Fruit fly (Drosophila melanogaster) whole organism, embryonic: ENCODE measurements around the gene CG32679.

ENCODE experiments used
- Antp ChIP-seq: fragments of 200-800 bp; sonication (Bioruptor generic); optimal IDR thresholded peaks from 3 replicates; lab custom pipeline; 2016; ENCODE audit warnings: missing biosample characterization, missing genetic modification characterization
- Bgb ChIP-seq: fragments of 200-800 bp; sonication (Bioruptor generic); IDR thresholded peaks from 2 replicates; pipeline ENCODE4 v1.3.6; 2022; ENCODE audit warnings: missing biosample characterization, missing genetic modification characterization; ENCODE audit not compliant: partially characterized antibody
- CG10267 ChIP-seq: fragments of 200-800 bp; sonication (Bioruptor generic); optimal IDR thresholded peaks from 2 replicates; lab custom pipeline; 2018; ENCODE audit warnings: missing biosample characterization, mild to moderate bottlenecking, missing genetic modification characterization, moderate library complexity
- CG15011 ChIP-seq: fragments of 200-800 bp; sonication (Bioruptor generic); optimal IDR thresholded peaks from 3 replicates; lab custom pipeline; 2018; ENCODE audit warnings: missing biosample characterization, mild to moderate bottlenecking, missing genetic modification characterization
- CG15269 ChIP-seq: fragments of 200-800 bp; sonication (Bioruptor generic); optimal IDR thresholded peaks from 2 replicates; lab custom pipeline; 2018; ENCODE audit warnings: missing biosample characterization, mild to moderate bottlenecking, missing genetic modification characterization, moderate library complexity
- CG15479 ChIP-seq: fragments of 200-800 bp; sonication (Bioruptor generic); optimal IDR thresholded peaks from 3 replicates; lab custom pipeline; 2019; ENCODE audit warnings: missing biosample characterization, mild to moderate bottlenecking, missing genetic modification characterization, moderate library complexity
- CG17802 ChIP-seq: fragments of 200-800 bp; sonication (Bioruptor generic); optimal IDR thresholded peaks from 2 replicates; lab custom pipeline; 2018; ENCODE audit warnings: missing biosample characterization, mild to moderate bottlenecking, missing genetic modification characterization, moderate library complexity
- CG18262 ChIP-seq: fragments of 200-800 bp; optimal IDR thresholded peaks from 3 replicates; lab custom pipeline; 2019; ENCODE audit warnings: missing biosample characterization, mild to moderate bottlenecking, missing genetic modification characterization, moderate library complexity
- CG18764 ChIP-seq: fragments of 200-800 bp; sonication (Bioruptor generic); optimal IDR thresholded peaks from 3 replicates; lab custom pipeline; 2016; ENCODE audit warnings: missing biosample characterization, missing genetic modification characterization
- CG2678 ChIP-seq: fragments of 200-800 bp; sonication (Bioruptor generic); optimal IDR thresholded peaks from 3 replicates; lab custom pipeline; 2019; ENCODE audit warnings: missing biosample characterization, mild to moderate bottlenecking, missing genetic modification characterization, moderate library complexity
- CG34376 ChIP-seq: fragments of 200-800 bp; sonication (Bioruptor generic); optimal IDR thresholded peaks from 2 replicates; lab custom pipeline; 2018; ENCODE audit warnings: missing biosample characterization, mild to moderate bottlenecking, missing genetic modification characterization
- CG4404 ChIP-seq: fragments of 200-800 bp; sonication (Bioruptor generic); IDR thresholded peaks from 2 replicates; pipeline ENCODE4 v1.3.6; 2022; ENCODE audit warnings: missing biosample characterization, missing genetic modification characterization
- CG4730 ChIP-seq: fragments of 200-800 bp; sonication (Bioruptor generic); IDR thresholded peaks from 2 replicates; pipeline ENCODE4 v1.3.6; 2022; ENCODE audit warnings: missing biosample characterization, missing genetic modification characterization
- CG6813 ChIP-seq: fragments of 200-800 bp; sonication (Bioruptor generic); optimal IDR thresholded peaks from 2 replicates; lab custom pipeline; 2017; ENCODE audit warnings: missing biosample characterization, missing genetic modification characterization, mild to moderate bottlenecking, moderate library complexity, missing genetic modification reagents
- CG8478 ChIP-seq: fragments of >200 bp; optimal IDR thresholded peaks from 2 replicates; lab custom pipeline; 2018
- CG9727 ChIP-seq: fragments of 200-800 bp; sonication (Bioruptor generic); optimal IDR thresholded peaks from 3 replicates; lab custom pipeline; 2017; ENCODE audit warnings: missing biosample characterization, mild to moderate bottlenecking, missing genetic modification characterization
- CrebB ChIP-seq: fragments of 200-800 bp; sonication (Bioruptor generic); optimal IDR thresholded peaks from 3 replicates; lab custom pipeline; 2018; ENCODE audit warnings: missing biosample characterization, mild to moderate bottlenecking, missing genetic modification characterization
- Doc3 ChIP-seq: fragments of 200-800 bp; sonication (Bioruptor generic); IDR thresholded peaks from 3 replicates; pipeline ENCODE4 v1.3.6; 2022; ENCODE audit warnings: missing biosample characterization, missing genetic modification characterization; ENCODE audit not compliant: partially characterized antibody
- GATAe ChIP-seq: fragments of 200-800 bp; sonication (Bioruptor generic); conservative IDR thresholded peaks from 2 replicates; pipeline ENCODE4 v1.3.6; 2022; ENCODE audit warnings: missing biosample characterization, missing genetic modification characterization
- Mad ChIP-seq: fragments of 200-800 bp; sonication (Bioruptor generic); optimal IDR thresholded peaks from 2 replicates; lab custom pipeline; 2016; ENCODE audit warnings: missing biosample characterization, missing genetic modification characterization
- Myb ChIP-seq: fragments of 200-800 bp; sonication (Bioruptor generic); optimal IDR thresholded peaks from 2 replicates; lab custom pipeline; 2016; ENCODE audit warnings: missing biosample characterization, missing genetic modification characterization
- Side ChIP-seq: fragments of 200-800 bp; sonication (Bioruptor generic); optimal IDR thresholded peaks from 2 replicates; lab custom pipeline; 2016; ENCODE audit warnings: missing biosample characterization, missing genetic modification characterization
- Sry-δ ChIP-seq: fragments of 200-800 bp; sonication (Bioruptor generic); optimal IDR thresholded peaks from 2 replicates; lab custom pipeline; 2016; ENCODE audit warnings: missing biosample characterization, missing genetic modification characterization
- Xbp1 ChIP-seq: fragments of 200-800 bp; sonication (Bioruptor generic); optimal IDR thresholded peaks from 3 replicates; lab custom pipeline; 2016; ENCODE audit warnings: missing biosample characterization, mild to moderate bottlenecking, missing genetic modification characterization
- ac ChIP-seq: fragments of 200-800 bp; sonication (Bioruptor generic); optimal IDR thresholded peaks from 3 replicates; lab custom pipeline; 2017; ENCODE audit warnings: missing biosample characterization, mild to moderate bottlenecking, missing genetic modification characterization
- bbx ChIP-seq: fragments of 200-800 bp; sonication (Bioruptor generic); IDR thresholded peaks from 2 replicates; pipeline ENCODE4 v1.3.6; 2022; ENCODE audit warnings: missing biosample characterization, missing genetic modification characterization; ENCODE audit not compliant: partially characterized antibody
- br ChIP-seq: fragments of >200 bp; optimal IDR thresholded peaks from 2 replicates; lab custom pipeline; 2017
- caup ChIP-seq: fragments of 200-800 bp; sonication (Bioruptor generic); optimal IDR thresholded peaks from 3 replicates; lab custom pipeline; 2017; ENCODE audit warnings: missing biosample characterization, mild to moderate bottlenecking, missing genetic modification characterization, moderate library complexity; ENCODE audit not compliant: severe bottlenecking
- chinmo ChIP-seq: fragments of 200-800 bp; sonication (Bioruptor generic); IDR thresholded peaks from 4 replicates; pipeline ENCODE4 v1.3.6; 2022; ENCODE audit warnings: missing biosample characterization, missing genetic modification characterization; ENCODE audit not compliant: partially characterized antibody
- ci ChIP-seq: fragments of 200-800 bp; sonication (Bioruptor generic); IDR thresholded peaks from 3 replicates; pipeline ENCODE4 v1.3.6; 2022; ENCODE audit warnings: missing biosample characterization, missing genetic modification characterization
- exex ChIP-seq: fragments of 200-800 bp; sonication (Bioruptor generic); optimal IDR thresholded peaks from 4 replicates; lab custom pipeline; 2018; ENCODE audit warnings: missing biosample characterization, mild to moderate bottlenecking, missing genetic modification characterization, moderate library complexity
- fru ChIP-seq: fragments of >200 bp; optimal IDR thresholded peaks from 2 replicates; lab custom pipeline; 2017
- klu ChIP-seq: fragments of 200-800 bp; sonication (Bioruptor generic); IDR thresholded peaks from 2 replicates; pipeline ENCODE4 v1.3.6; 2022; ENCODE audit warnings: missing biosample characterization, missing genetic modification characterization
- lmd ChIP-seq: fragments of 200-800 bp; sonication (Bioruptor generic); IDR thresholded peaks from 2 replicates; pipeline ENCODE4 v1.3.6; 2022; ENCODE audit warnings: missing biosample characterization, missing genetic modification characterization
- lola ChIP-seq, 3 experiments: fragments of >200 bp in 2 of 3; fragments of 200-800 bp in 1 of 3; sonication (Bioruptor generic) in 1 of 3; optimal IDR thresholded peaks; 2 replicates each; lab custom pipeline; 2017 to 2019; ENCODE audit warnings: missing biosample characterization in 3 of 3, missing genetic modification characterization in 3 of 3, mild to moderate bottlenecking in 1 of 3, moderate library complexity in 1 of 3
- nau ChIP-seq: fragments of 200-800 bp; sonication (Bioruptor generic); optimal IDR thresholded peaks from 3 replicates; lab custom pipeline; 2017; ENCODE audit warnings: missing biosample characterization, mild to moderate bottlenecking, missing genetic modification characterization, missing genetic modification reagents
- nerfin-2 ChIP-seq: fragments of 200-800 bp; sonication (Bioruptor generic); IDR thresholded peaks from 2 replicates; pipeline ENCODE4 v1.3.6; 2022; ENCODE audit warnings: missing biosample characterization, missing genetic modification characterization; ENCODE audit not compliant: partially characterized antibody
- nom ChIP-seq: fragments of 200-800 bp; sonication (Bioruptor generic); optimal IDR thresholded peaks from 2 replicates; lab custom pipeline; 2017; ENCODE audit warnings: missing biosample characterization, missing genetic modification characterization, mild to moderate bottlenecking, moderate library complexity, missing genetic modification reagents
- odd ChIP-seq: fragments of 200-800 bp; sonication (Bioruptor generic); optimal IDR thresholded peaks from 2 replicates; lab custom pipeline; 2017; ENCODE audit warnings: missing biosample characterization, mild to moderate bottlenecking, missing genetic modification characterization
- pan ChIP-seq, 4 experiments: fragments of >200 bp in 3 of 4; fragments of 200-800 bp in 1 of 4; sonication (Bioruptor generic) in 1 of 4; optimal IDR thresholded peaks in 3 of 4; IDR thresholded peaks in 1 of 4; 2 replicates each; pipeline versions ENCODE4 v1.3.6 to Lab custom; 2017 to 2022; ENCODE audit warnings: missing biosample characterization in 2 of 4, missing genetic modification characterization in 2 of 4, mixed read lengths in 1 of 4
- pfk ChIP-seq: fragments of 200-800 bp; sonication (Bioruptor generic); optimal IDR thresholded peaks from 2 replicates; lab custom pipeline; 2018; ENCODE audit warnings: missing biosample characterization, mild to moderate bottlenecking, missing genetic modification characterization, moderate library complexity
- pho ChIP-seq: fragments of 200-800 bp; sonication (Bioruptor generic); optimal IDR thresholded peaks from 2 replicates; lab custom pipeline; 2016; ENCODE audit warnings: missing biosample characterization, missing genetic modification characterization
- phol ChIP-seq: fragments of 200-800 bp; sonication (Bioruptor generic); optimal IDR thresholded peaks from 3 replicates; lab custom pipeline; 2018; ENCODE audit warnings: missing biosample characterization, mild to moderate bottlenecking, missing genetic modification characterization, moderate library complexity
- sc ChIP-seq, 3 experiments: fragments of >200 bp in 2 of 3; fragments of 200-800 bp in 1 of 3; sonication (Bioruptor generic) in 1 of 3; optimal IDR thresholded peaks; 2 replicates in 2 of 3; 3 replicates in 1 of 3; lab custom pipeline; 2017; ENCODE audit warnings: mild to moderate bottlenecking in 1 of 3, missing biosample characterization in 1 of 3, missing genetic modification characterization in 1 of 3, missing genetic modification reagents in 1 of 3
- scrt ChIP-seq: fragments of 200-800 bp; sonication (Bioruptor generic); optimal IDR thresholded peaks from 2 replicates; lab custom pipeline; 2018; ENCODE audit warnings: missing biosample characterization, mild to moderate bottlenecking, missing genetic modification characterization, moderate library complexity
- slbo ChIP-seq: fragments of 200-800 bp; sonication (Bioruptor generic); IDR thresholded peaks from 2 replicates; pipeline ENCODE4 v1.3.6; 2022; ENCODE audit warnings: missing biosample characterization, missing genetic modification characterization
- slou ChIP-seq: fragments of 200-800 bp; sonication (Bioruptor generic); optimal IDR thresholded peaks from 3 replicates; lab custom pipeline; 2016; ENCODE audit warnings: missing biosample characterization, missing genetic modification characterization
- sr ChIP-seq: fragments of 200-800 bp; sonication (Bioruptor generic); IDR thresholded peaks from 3 replicates; pipeline ENCODE4 v1.3.6; 2022; ENCODE audit warnings: missing biosample characterization, missing genetic modification characterization
- toy ChIP-seq: fragments of 200-800 bp; sonication (Bioruptor generic); IDR thresholded peaks from 2 replicates; pipeline ENCODE4 v1.3.6; 2022; ENCODE audit warnings: missing biosample characterization, missing genetic modification characterization

Gene CG32679

DNA sequence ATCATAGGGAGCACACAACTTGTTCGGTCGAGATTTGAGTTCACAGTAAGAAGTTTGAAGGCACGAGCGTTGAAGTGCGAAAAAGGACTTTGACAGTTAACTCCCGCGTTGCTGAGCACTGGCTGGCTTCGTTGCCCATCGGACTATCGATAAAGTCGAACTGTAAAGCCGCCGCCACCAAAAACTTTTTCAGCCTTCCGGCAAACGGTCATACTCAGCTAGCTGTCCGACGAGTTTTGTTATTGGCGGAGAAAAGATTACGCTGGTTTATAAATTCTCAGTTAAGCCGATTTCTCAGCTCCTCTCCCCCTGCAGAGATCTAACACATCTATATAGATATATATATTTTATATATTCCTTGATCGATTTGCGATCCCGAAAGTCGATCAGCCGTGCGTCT, 18.5 kb upstream of the CG32679 start, which contains the start of the genes Psf3 and flw (continued):
- TF ChIP-seq ci (peak; percentile 41; the same call in 1 of the 3 replicates), slou (GFP tag; lab: Kevin White, UChicago) (no peak), nau (GFP tag; lab: Kevin White, UChicago) (no peak), Sry-δ (GFP tag; lab: Kevin White, UChicago) (peak; percentile 76), CG15011 (no peak), CG4404 (GFP tag; lab: Robert Waterston, UW) (no peak), CG34376 (GFP tag; lab: Kevin White, UChicago) (no peak), sr (0 out of 3 replicates have a peak, but pooled peaks have one; percentile 18), fru (lab: Kevin White, UChicago) (no peak), toy (GFP tag; lab: Robert Waterston, UW) (no peak), lola (GFP tag; optimal IDR thresholded peaks at IDR 0.05; lab: Kevin White, UChicago) (no peak), pho (GFP tag; lab: Kevin White, UChicago) (peak; percentile 20), exex (tag; lab: Kevin White, UChicago) (no peak), CG4730 (no peak), CG6813 (peak; percentile 22), Mad (GFP tag; lab: Kevin White, UChicago) (no peak), caup (GFP tag; lab: Kevin White, UChicago) (peak; percentile 37), CG8478 (lab: Kevin White, UChicago) (no peak), GATAe (no peak), sc (optimal IDR thresholded peaks at IDR 0.05; lab: Kevin White, UChicago) (no peak), sc (GFP tag; optimal IDR thresholded peaks at IDR 0.05; lab: Kevin White, UChicago) (no peak), nerfin-2 (0 out of 2 replicates have a peak, but pooled peaks have one; percentile 31), br (lab: Kevin White, UChicago) (no peak), bbx (GFP tag; lab: Robert Waterston, UW) (peak; percentile 67), odd (GFP tag; lab: Kevin White, UChicago) (peak; percentile 14), Side (GFP tag; lab: Kevin White, UChicago) (peak; percentile 5), Doc3 (GFP tag; lab: Robert Waterston, UW) (peak; percentile 32; the same call in 2 of the 3 replicates), phol (tag; lab: Kevin White, UChicago) (peak; percentile 29), scrt (no peak), chinmo (GFP tag; lab: Robert Waterston, UW) (0 out of 4 replicates have a peak, but pooled peaks have one; percentile 57), Bgb (GFP tag; lab: Robert Waterston, UW) (peak; percentile 80), Myb (GFP tag; lab: Kevin White, UChicago) (peak; percentile 89), CG10267 (tag; lab: Kevin White, UChicago) (peak; percentile 85), CG18764 (GFP tag; lab: Kevin White, UChicago) (peak; percentile 8), Antp (peak; percentile 4), CG2678 (tag; lab: Kevin White, UChicago) (no peak), CG18262 (tag; lab: Kevin White, UChicago) (no peak), ac (GFP tag; lab: Kevin White, UChicago) (no peak), lmd (GFP tag; lab: Robert Waterston, UW) (peak; percentile 30; the same call in 1 of the 2 replicates), pfk (peak; percentile 15), CrebB (tag; lab: Kevin White, UChicago) (no peak), CG17802 (tag; lab: Kevin White, UChicago) (no peak), nom (GFP tag; lab: Kevin White, UChicago) (peak; percentile 15), CG15479 (GFP tag; lab: Kevin White, UChicago) (no peak), slbo (GFP tag; lab: Robert Waterston, UW) (peak; percentile 57), pan (optimal IDR thresholded peaks at IDR 0.05; lab: Kevin White, UChicago) (no peak), pan (GFP tag; optimal IDR thresholded peaks at IDR 0.05 in 1 of 2, IDR thresholded peaks at IDR 0.05 in 1 of 2) (peak in 1 of 2 experiments; percentile 34), Xbp1 (GFP tag; lab: Kevin White, UChicago) (peak; percentile 22), CG15269 (no peak), klu (GFP tag; lab: Robert Waterston, UW) (no peak), CG9727 (GFP tag; lab: Kevin White, UChicago) (no peak)
